Worm (Caenorhabditis elegans) whole organism, L4/young adult: ENCODE measurements around the gene oac-24.

Experiments used
- W03F9.2 ChIP-seq: fragments of 150-350 bp; optimal IDR thresholded peaks from 2 replicates; lab custom pipeline; 2014; ENCODE audit warnings: missing biosample characterization, missing genetic modification characterization
- dao-5 ChIP-seq: sonication (generic microtip); optimal IDR thresholded peaks from 2 replicates; lab custom pipeline; 2016; ENCODE audit warnings: missing genotype, missing genetic modification characterization, moderate library complexity, missing compliant biosample characterization
- him-1 ChIP-seq: sonication (generic microtip); optimal IDR thresholded peaks from 2 replicates; lab custom pipeline; 2016; ENCODE audit warnings: missing genotype, missing genetic modification reagents, missing genetic modification characterization, missing compliant biosample characterization

DNA sequence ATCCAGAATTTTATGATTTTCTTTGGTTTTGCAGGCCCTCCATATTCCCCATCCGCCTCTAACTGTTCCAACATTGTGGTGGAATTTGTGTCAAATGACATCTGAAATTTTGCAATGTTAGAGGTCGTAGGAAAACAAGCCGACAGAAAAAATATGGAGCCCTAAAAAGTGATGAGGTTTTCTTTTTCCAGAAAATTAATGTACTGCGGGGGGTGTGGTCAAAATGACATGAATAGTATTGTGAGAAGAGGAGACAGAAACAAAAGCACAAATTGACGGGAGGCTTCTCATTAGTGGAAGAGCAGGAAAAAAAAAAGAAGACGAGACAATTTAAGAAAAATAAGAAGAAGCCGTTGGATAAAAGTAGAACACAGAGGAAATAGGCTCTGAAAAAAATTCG, 10.4 kb upstream of the oac-24 start, which contains the start of gene ZC266.1:
- no peak for TF ChIP-seq dao-5 (tag; lab: Kevin White, UChicago)
- TF ChIP-seq him-1 (tag; lab: Kevin White, UChicago): no peak
- TF ChIP-seq W03F9.2: no peak
